Worm (Caenorhabditis elegans): ENCODE data around the gene fbxb-26.

DNA sequence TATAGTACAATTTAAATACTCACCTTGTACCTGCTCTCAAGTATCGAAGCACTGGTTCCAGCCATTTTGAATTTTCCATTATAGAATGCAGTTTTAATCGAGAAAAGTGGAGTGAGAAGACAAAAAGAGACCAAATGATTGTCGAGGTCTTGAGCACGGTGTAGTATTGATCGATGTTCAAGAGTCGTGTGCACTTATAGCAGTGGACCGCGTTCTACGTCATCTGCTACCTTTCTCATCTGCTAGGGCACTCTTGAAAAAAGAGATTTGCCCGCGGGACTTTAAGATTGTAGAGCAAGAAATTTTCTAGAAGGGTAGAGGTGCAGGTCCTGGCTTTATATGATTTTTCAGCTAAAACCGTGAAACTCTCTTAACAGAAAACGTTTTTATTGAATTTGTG lies 10.5 kb downstream of the fbxb-26 start, which contains the start of gene fbxc-21:
- TF ChIP-seq nhr-21 (tag; optimal IDR thresholded peaks at IDR 0.05) (no peak), nhr-11 (tag; optimal IDR thresholded peaks at IDR 0.05) (no peak), aly-2 (tag; optimal IDR thresholded peaks at IDR 0.05) (no peak), sem-4 (tag; optimal IDR thresholded peaks at IDR 0.05) (no peak), ama-1 (optimal IDR thresholded peaks at IDR 0.05) (no peak), skn-1 (tag; optimal IDR thresholded peaks at IDR 0.05) (no peak), ztf-1 (GFP tag; conservative IDR thresholded peaks at IDR 0.05) (no peak)

Data from whole organism, L2 larva.